Worm (Caenorhabditis elegans) whole organism, young adult: ENCODE measurements around the gene F17C11.22.

Experiments used
- B0035.1 ChIP-seq: sonication (generic microtip); optimal IDR thresholded peaks from 2 replicates; lab custom pipeline; 2016; ENCODE audit warnings: missing genetic modification characterization, mild to moderate bottlenecking, missing compliant biosample characterization, missing genotype, missing genetic modification reagents
- C17E4.6 ChIP-seq: fragments of 200-800 bp; sonication (Bioruptor generic); IDR thresholded peaks from 2 replicates; pipeline ENCODE4 v1.3.6; 2022; ENCODE audit warnings: missing genetic modification reagents, missing genetic modification characterization, missing compliant biosample characterization
- D2030.7 ChIP-seq: fragments of 200-800 bp; sonication (Bioruptor generic); IDR thresholded peaks from 2 replicates; pipeline ENCODE4 v1.3.6; 2022; ENCODE audit warnings: missing genetic modification reagents, missing genetic modification characterization, missing compliant biosample characterization
- F10E7.11 ChIP-seq: sonication (generic microtip); optimal IDR thresholded peaks from 2 replicates; lab custom pipeline; 2017; ENCODE audit warnings: mild to moderate bottlenecking, missing genetic modification characterization, moderate library complexity, missing compliant biosample characterization
- F33H1.4 ChIP-seq: fragments of 200-800 bp; sonication (Bioruptor generic); IDR thresholded peaks from 2 replicates; pipeline ENCODE4 v1.3.6; 2022; ENCODE audit warnings: missing genetic modification reagents, missing genetic modification characterization, missing compliant biosample characterization
- F37B4.10 ChIP-seq: fragments of 200-800 bp; sonication (Bioruptor generic); IDR thresholded peaks from 2 replicates; pipeline ENCODE4 v1.3.6; 2022; ENCODE audit warnings: missing genetic modification characterization, missing compliant biosample characterization
- F49E8.2 ChIP-seq: sonication (generic microtip); optimal IDR thresholded peaks from 3 replicates; lab custom pipeline; 2017; ENCODE audit warnings: missing genetic modification characterization, mild to moderate bottlenecking, missing compliant biosample characterization, antibody characterized with exemption, moderate library complexity; ENCODE audit not compliant: insufficient read depth
- F52B5.7 ChIP-seq: sonication (generic microtip); optimal IDR thresholded peaks from 2 replicates; lab custom pipeline; 2016; ENCODE audit warnings: mild to moderate bottlenecking, missing genetic modification characterization, missing compliant biosample characterization
- F57C9.4 ChIP-seq: sonication (generic microtip); optimal IDR thresholded peaks from 2 replicates; lab custom pipeline; 2017; ENCODE audit warnings: mild to moderate bottlenecking, missing genetic modification characterization, missing compliant biosample characterization
- K12H6.12 ChIP-seq: fragments of 200-800 bp; sonication (Bioruptor generic); optimal IDR thresholded peaks from 2 replicates; lab custom pipeline; 2018; ENCODE audit warnings: mild to moderate bottlenecking, missing genetic modification characterization, missing compliant biosample characterization
- T07F8.4 ChIP-seq: sonication (generic microtip); optimal IDR thresholded peaks from 2 replicates; lab custom pipeline; 2016; ENCODE audit warnings: mild to moderate bottlenecking, missing genetic modification characterization, moderate library complexity, missing compliant biosample characterization
- T26A5.8 ChIP-seq: sonication (generic microtip); optimal IDR thresholded peaks from 2 replicates; lab custom pipeline; 2016; ENCODE audit warnings: missing genetic modification characterization, missing compliant biosample characterization
- Y67H2A.10 ChIP-seq: fragments of 200-800 bp; sonication (Bioruptor generic); conservative IDR thresholded peaks from 2 replicates; pipeline ENCODE4 v1.3.6; 2022; ENCODE audit warnings: missing genetic modification reagents, missing genetic modification characterization, missing compliant biosample characterization
- akir-1 ChIP-seq: fragments of 200-800 bp; sonication (Bioruptor generic); optimal IDR thresholded peaks from 2 replicates; lab custom pipeline; 2018; ENCODE audit warnings: mild to moderate bottlenecking, missing genetic modification characterization, moderate library complexity, missing compliant biosample characterization
- aptf-3 ChIP-seq: fragments of 200-800 bp; sonication (Bioruptor generic); IDR thresholded peaks from 2 replicates; pipeline ENCODE4 v1.3.6; 2022; ENCODE audit warnings: missing genetic modification characterization, missing compliant biosample characterization
- attf-6 ChIP-seq: fragments of 200-800 bp; sonication (Bioruptor generic); IDR thresholded peaks from 2 replicates; pipeline ENCODE4 v1.3.6; 2022; ENCODE audit warnings: missing genetic modification reagents, missing genetic modification characterization, missing compliant biosample characterization
- ccch-3 ChIP-seq: fragments of 200-800 bp; sonication (Bioruptor generic); optimal IDR thresholded peaks from 2 replicates; lab custom pipeline; 2018; ENCODE audit warnings: mild to moderate bottlenecking, missing genetic modification characterization, missing compliant biosample characterization
- ceh-100 ChIP-seq: fragments of 200-800 bp; sonication (Bioruptor generic); IDR thresholded peaks from 2 replicates; pipeline ENCODE4 v1.3.6; 2022; ENCODE audit warnings: missing genetic modification reagents, missing genetic modification characterization, missing compliant biosample characterization
- ceh-40 ChIP-seq: fragments of 200-800 bp; sonication (Bioruptor generic); IDR thresholded peaks from 2 replicates; pipeline ENCODE4 v1.3.6; 2022; ENCODE audit warnings: missing genetic modification characterization, missing compliant biosample characterization
- ceh-91 ChIP-seq: fragments of 200-800 bp; sonication (Bioruptor generic); IDR thresholded peaks from 2 replicates; pipeline ENCODE4 v1.3.6; 2022; ENCODE audit warnings: missing genetic modification reagents, missing genetic modification characterization, missing compliant biosample characterization
- die-1 ChIP-seq: sonication (generic microtip); optimal IDR thresholded peaks from 2 replicates; lab custom pipeline; 2016; ENCODE audit warnings: missing genotype, mild to moderate bottlenecking, missing genetic modification characterization, missing compliant biosample characterization
- dox-1 ChIP-seq: fragments of 200-800 bp; sonication (Bioruptor generic); IDR thresholded peaks from 2 replicates; pipeline ENCODE4 v1.3.6; 2022; ENCODE audit warnings: missing genetic modification reagents, missing genetic modification characterization, missing compliant biosample characterization
- dpl-1 ChIP-seq: fragments of 150-350 bp; optimal IDR thresholded peaks from 2 replicates; lab custom pipeline; 2014; ENCODE audit warnings: missing biosample characterization, missing genetic modification reagents, missing genetic modification characterization
- egl-18 ChIP-seq: fragments of 200-800 bp; sonication (Bioruptor generic); IDR thresholded peaks from 2 replicates; pipeline ENCODE4 v1.3.6; 2022; ENCODE audit warnings: missing genetic modification reagents, missing genetic modification characterization, missing compliant biosample characterization
- hmg-1.2 ChIP-seq: fragments of 200-800 bp; sonication (Bioruptor generic); IDR thresholded peaks from 2 replicates; pipeline ENCODE4 v1.3.6; 2022; ENCODE audit warnings: missing genetic modification reagents, missing genetic modification characterization, missing compliant biosample characterization
- hmg-20 ChIP-seq: fragments of 200-800 bp; sonication (Bioruptor generic); IDR thresholded peaks from 2 replicates; pipeline ENCODE4 v1.3.6; 2022; ENCODE audit warnings: missing genetic modification reagents, missing genetic modification characterization, missing compliant biosample characterization
- let-526 ChIP-seq: fragments of 200-800 bp; sonication (Bioruptor generic); IDR thresholded peaks from 2 replicates; pipeline ENCODE4 v1.3.6; 2022; ENCODE audit warnings: missing genetic modification reagents, missing genetic modification characterization, missing compliant biosample characterization
- lin-26 ChIP-seq: fragments of 200-800 bp; sonication (Bioruptor generic); IDR thresholded peaks from 2 replicates; pipeline ENCODE4 v1.3.6; 2022; ENCODE audit warnings: missing genetic modification reagents, missing genetic modification characterization, missing compliant biosample characterization
- lsy-27 ChIP-seq: sonication (generic microtip); optimal IDR thresholded peaks from 2 replicates; lab custom pipeline; 2017; ENCODE audit warnings: missing genetic modification characterization, mild to moderate bottlenecking, missing compliant biosample characterization, antibody characterized with exemption, missing genotype, borderline replicate concordance; ENCODE audit not compliant: insufficient read depth
- madf-3 ChIP-seq: fragments of 200-800 bp; sonication (Bioruptor generic); IDR thresholded peaks from 2 replicates; pipeline ENCODE4 v1.3.6; 2022; ENCODE audit warnings: missing genetic modification reagents, missing genetic modification characterization, missing compliant biosample characterization
- madf-6 ChIP-seq: fragments of 200-800 bp; sonication (Bioruptor generic); IDR thresholded peaks from 2 replicates; pipeline ENCODE4 v1.3.6; 2022; ENCODE audit warnings: missing genetic modification reagents, missing genetic modification characterization, missing compliant biosample characterization
- mcd-1 ChIP-seq: fragments of 200-800 bp; sonication (Bioruptor generic); IDR thresholded peaks from 2 replicates; pipeline ENCODE4 v1.3.6; 2022; ENCODE audit warnings: missing genetic modification reagents, missing genetic modification characterization, missing compliant biosample characterization
- mxl-1 ChIP-seq: sonication (generic microtip); optimal IDR thresholded peaks from 2 replicates; lab custom pipeline; 2016; ENCODE audit warnings: missing genetic modification characterization, missing compliant biosample characterization
- nhr-179 ChIP-seq: sonication (generic microtip); optimal IDR thresholded peaks from 2 replicates; lab custom pipeline; 2016; ENCODE audit warnings: mild to moderate bottlenecking, missing genetic modification characterization, missing compliant biosample characterization
- nhr-80 ChIP-seq: sonication (generic microtip); optimal IDR thresholded peaks from 2 replicates; lab custom pipeline; 2016; ENCODE audit warnings: missing genetic modification characterization, missing compliant biosample characterization
- nhr-90 ChIP-seq: sonication (generic microtip); optimal IDR thresholded peaks from 2 replicates; lab custom pipeline; 2016; ENCODE audit warnings: missing genotype, mild to moderate bottlenecking, missing genetic modification characterization, missing compliant biosample characterization
- pha-4 ChIP-seq: fragments of 150-350 bp; sonication (generic microtip); optimal IDR thresholded peaks from 2 replicates; lab custom pipeline; 2014; ENCODE audit warnings: missing biosample characterization, missing genetic modification reagents, missing genetic modification characterization
- rcor-1 ChIP-seq: fragments of 200-800 bp; sonication (Bioruptor generic); IDR thresholded peaks from 2 replicates; pipeline ENCODE4 v1.3.6; 2022; ENCODE audit warnings: missing genetic modification reagents, missing genetic modification characterization, missing compliant biosample characterization
- sdz-38 ChIP-seq: sonication (generic microtip); optimal IDR thresholded peaks from 2 replicates; lab custom pipeline; 2016; ENCODE audit warnings: missing genotype, missing genetic modification characterization, missing compliant biosample characterization
- sea-2 ChIP-seq: fragments of 200-800 bp; sonication (Bioruptor generic); IDR thresholded peaks from 2 replicates; pipeline ENCODE4 v1.3.6; 2022; ENCODE audit warnings: missing genetic modification characterization, missing compliant biosample characterization
- snpc-1.1 ChIP-seq: sonication (generic microtip); optimal IDR thresholded peaks from 2 replicates; lab custom pipeline; 2017; ENCODE audit warnings: missing genetic modification characterization, mild to moderate bottlenecking, missing compliant biosample characterization, antibody characterized with exemption, moderate library complexity, missing genotype, missing genetic modification reagents; ENCODE audit not compliant: insufficient read depth
- xnd-1 ChIP-seq: sonication (generic microtip); optimal IDR thresholded peaks from 2 replicates; lab custom pipeline; 2016; ENCODE audit warnings: missing genotype, missing genetic modification reagents, missing genetic modification characterization, missing compliant biosample characterization
- ztf-26 ChIP-seq: sonication (generic microtip); optimal IDR thresholded peaks from 2 replicates; lab custom pipeline; 2017; ENCODE audit warnings: missing genetic modification characterization, missing compliant biosample characterization
- ztf-28 ChIP-seq: fragments of 200-800 bp; sonication (Bioruptor generic); IDR thresholded peaks from 2 replicates; pipeline ENCODE4 v1.3.6; 2022; ENCODE audit warnings: missing genetic modification reagents, missing genetic modification characterization, missing compliant biosample characterization
- ztf-6 ChIP-seq: fragments of 200-800 bp; sonication (Bioruptor generic); IDR thresholded peaks from 2 replicates; pipeline ENCODE4 v1.3.6; 2022; ENCODE audit warnings: missing genetic modification reagents, missing genetic modification characterization, missing compliant biosample characterization

The F17C11.22 gene

DNA sequence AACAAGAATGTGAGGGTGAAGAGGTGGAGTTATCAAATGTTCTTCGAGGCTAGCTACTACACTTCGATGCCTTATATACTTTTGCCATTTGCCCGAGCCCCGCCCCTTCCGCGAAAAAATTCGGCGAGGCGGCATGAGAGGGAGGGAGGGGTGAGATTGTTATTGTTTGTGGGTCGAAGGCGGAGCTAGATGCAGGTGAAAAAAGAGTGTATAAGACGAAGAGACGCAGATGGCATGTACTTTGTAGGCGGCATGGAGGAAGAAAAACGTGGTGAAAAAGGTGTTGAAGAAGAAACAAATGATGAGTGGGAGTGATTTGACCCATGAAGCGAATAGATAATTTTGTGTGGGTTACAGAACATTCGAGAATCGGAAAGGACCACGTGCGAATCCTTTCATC is 42.4 kb upstream of the F17C11.22 start, which contains the start of gene C13G3.1:
Gene C13G3.1, minus strand, starts transcription at position 47 of the 400 bp plus-strand sequence.
- TF ChIP-seq hmg-1.2 (peak; percentile 62), sea-2 (GFP tag; lab: Robert Waterston, UW) (no peak), ztf-6 (GFP tag; lab: Robert Waterston, UW) (no peak), K12H6.12 (tag; lab: Kevin White, UChicago) (no peak)

DNA sequence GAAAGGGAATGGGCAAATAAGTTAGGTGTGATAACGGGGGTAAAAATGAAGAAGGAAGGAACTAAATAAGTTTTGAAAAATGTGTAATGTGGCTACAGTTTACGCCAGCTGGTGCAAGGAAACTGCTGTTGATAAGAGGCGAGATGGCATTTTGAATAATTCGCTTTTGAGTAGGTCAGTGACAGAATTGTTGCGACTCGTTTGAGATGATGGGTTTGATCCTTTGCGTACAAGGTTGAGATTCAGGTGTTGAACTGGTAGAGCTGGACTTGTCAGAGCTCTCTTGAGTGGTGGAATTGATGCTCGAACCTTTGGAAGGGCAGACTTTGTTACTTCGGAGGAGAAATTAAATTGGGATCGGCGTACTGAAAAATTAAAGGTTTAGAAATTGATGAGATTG is 41.8 kb upstream of the F17C11.22 start:
- TF ChIP-seq nhr-80 (tag; lab: Kevin White, UChicago) (peak; percentile 13), madf-6 (GFP tag; lab: Robert Waterston, UW) (no peak), lin-26 (GFP tag; lab: Robert Waterston, UW) (0 out of 2 replicates have a peak, but pooled peaks have one; percentile 30)

DNA sequence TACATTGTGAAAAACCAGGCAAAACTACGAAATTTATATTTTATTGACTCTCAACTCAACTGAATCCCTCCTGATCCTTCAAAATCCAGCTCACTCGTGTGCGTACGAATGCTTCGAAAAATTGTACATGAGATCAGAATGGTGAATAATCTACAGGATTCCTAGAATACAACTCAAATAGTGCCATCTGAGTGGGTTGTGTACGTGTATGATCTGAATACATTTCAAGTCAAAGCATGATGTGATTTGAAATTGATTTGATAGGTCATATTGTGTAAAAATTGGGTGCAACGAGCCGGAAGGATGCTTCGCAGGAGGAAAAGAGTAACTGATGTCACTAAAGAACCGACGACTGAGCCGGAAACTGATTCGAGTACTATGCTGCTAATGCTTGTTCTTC is 40.8 kb upstream of the F17C11.22 start:
- TF ChIP-seq hmg-20 (GFP tag; lab: Robert Waterston, UW) = no peak
- no peak for TF ChIP-seq egl-18 (GFP tag; lab: Robert Waterston, UW)

DNA sequence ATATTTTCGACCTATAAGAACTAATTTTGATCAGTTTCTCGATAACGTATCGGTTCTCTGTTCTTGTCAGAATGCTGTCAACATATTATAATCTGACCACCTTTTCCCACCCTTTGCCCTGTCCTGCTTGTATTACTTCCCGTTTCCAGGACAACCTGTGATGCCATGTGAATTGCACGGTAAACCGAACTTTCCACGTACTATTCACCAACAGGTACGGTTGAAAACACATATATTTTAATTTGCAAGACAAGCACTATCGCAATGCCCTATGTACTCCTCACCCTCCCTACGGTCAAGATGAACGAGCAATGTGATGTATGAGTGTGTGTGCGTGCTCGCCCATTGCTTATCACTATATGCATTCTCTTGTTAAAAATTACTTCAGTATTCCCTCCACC is 39.2 kb upstream of the F17C11.22 start:
- TF ChIP-seq ztf-26 (tag; lab: Kevin White, UChicago) (no peak), F10E7.11 (tag; lab: Kevin White, UChicago) (no peak), ztf-6 (GFP tag; lab: Robert Waterston, UW) (no peak), dox-1 (GFP tag; lab: Robert Waterston, UW) (peak; percentile 60), F33H1.4 (GFP tag; lab: Robert Waterston, UW) (no peak), ztf-28 (GFP tag; lab: Robert Waterston, UW) (no peak), ceh-40 (GFP tag; lab: Robert Waterston, UW) (no peak), lsy-27 (tag; lab: Kevin White, UChicago) (no peak), aptf-3 (GFP tag; lab: Robert Waterston, UW) (no peak), F52B5.7 (tag; lab: Kevin White, UChicago) (no peak), let-526 (no peak), B0035.1 (tag; lab: Kevin White, UChicago) (no peak), F57C9.4 (no peak), mcd-1 (no peak), nhr-179 (tag; lab: Kevin White, UChicago) (no peak), T07F8.4 (tag; lab: Kevin White, UChicago) (no peak), Y67H2A.10 (GFP tag; lab: Robert Waterston, UW) (no peak), akir-1 (GFP tag; lab: Kevin White, UChicago) (no peak), madf-3 (GFP tag; lab: Robert Waterston, UW) (no peak), sdz-38 (tag; lab: Kevin White, UChicago) (no peak), C17E4.6 (GFP tag; lab: Robert Waterston, UW) (no peak), F37B4.10 (no peak), die-1 (no peak), rcor-1 (GFP tag; lab: Robert Waterston, UW) (no peak), ceh-100 (GFP tag; lab: Robert Waterston, UW) (no peak), attf-6 (GFP tag; lab: Robert Waterston, UW) (no peak), T26A5.8 (tag; lab: Kevin White, UChicago) (no peak), pha-4 (tag; lab: Kevin White, UChicago) (no peak), ceh-91 (GFP tag; lab: Robert Waterston, UW) (no peak), snpc-1.1 (no peak), F49E8.2 (tag; lab: Kevin White, UChicago) (no peak), mxl-1 (tag; lab: Kevin White, UChicago) (no peak), D2030.7 (GFP tag; lab: Robert Waterston, UW) (no peak), dpl-1 (GFP tag; lab: Kevin White, UChicago) (no peak), egl-18 (GFP tag; lab: Robert Waterston, UW) (no peak), ccch-3 (GFP tag; lab: Kevin White, UChicago) (no peak), nhr-90 (tag; lab: Kevin White, UChicago) (peak; percentile 62), xnd-1 (tag; lab: Kevin White, UChicago) (no peak)
